Fruit fly (Drosophila melanogaster): ENCODE data around the gene Elp6.

Gene Elp6

DNA sequence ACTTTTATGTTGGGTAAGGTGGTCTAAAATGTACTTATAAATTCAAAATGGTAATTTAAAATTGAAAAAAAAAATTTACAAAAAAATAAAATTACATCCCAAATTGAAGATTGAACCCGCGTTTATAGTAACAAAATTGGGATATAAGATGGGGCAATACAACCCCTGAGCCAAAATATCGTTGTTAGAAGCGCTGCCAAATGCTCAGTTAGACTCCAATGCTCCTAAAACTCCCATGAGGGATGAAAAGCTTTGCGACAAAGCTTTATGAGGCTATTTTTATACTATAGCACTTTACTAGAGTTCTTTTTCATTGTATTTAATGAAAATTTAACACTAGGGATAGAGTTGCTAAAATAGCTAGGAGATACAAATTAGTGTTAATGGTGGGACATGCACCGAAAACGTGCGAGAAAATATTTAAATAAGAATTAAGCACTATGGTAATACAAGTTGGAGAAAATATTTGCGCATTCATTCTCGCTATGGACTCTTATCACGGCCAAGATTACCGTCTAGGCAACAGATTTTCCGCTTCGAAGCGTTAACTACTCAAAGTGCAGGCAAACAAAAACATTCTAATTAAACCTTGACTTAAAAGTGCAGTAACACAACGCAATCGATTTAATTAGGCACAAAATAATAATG lies 3.2 kb downstream of the Elp6 start:
- peak; percentile 80 for TF ChIP-seq pad (GFP tag; optimal IDR thresholded peaks at IDR 0.05)
- peak; percentile 89 for TF ChIP-seq kay (GFP tag; ENCODE audit: borderline replicate concordance)
- TF ChIP-seq cnc (optimal IDR thresholded peaks at IDR 0.05), result peak in 1 of 2 experiments; percentile 52
- no peak for TF ChIP-seq Mnt (GFP tag; optimal IDR thresholded peaks at IDR 0.05)

DNA sequence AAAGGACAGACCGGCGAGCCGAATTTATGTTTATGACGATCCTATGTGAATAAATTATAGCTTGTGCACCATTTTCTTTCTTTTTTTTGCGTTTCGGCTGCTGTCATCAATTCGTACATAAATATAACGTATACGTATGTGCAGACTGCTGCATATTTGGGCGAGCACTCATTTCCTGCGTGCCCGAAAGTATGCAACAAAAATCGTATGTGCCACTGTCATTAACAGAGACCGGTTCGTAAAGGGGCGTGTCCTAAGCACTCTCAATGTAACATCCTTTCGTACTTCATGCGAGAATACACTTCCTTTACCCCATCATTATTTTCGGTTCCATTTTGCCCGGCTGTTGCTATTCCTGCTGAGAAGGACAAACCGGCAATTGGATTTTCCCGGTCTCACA lies 6.6 kb downstream of the Elp6 start:
- no peak for TF ChIP-seq CG12768 (GFP tag; optimal IDR thresholded peaks at IDR 0.05)
- no peak for TF ChIP-seq tj (GFP tag; optimal IDR thresholded peaks at IDR 0.05)
- no peak for TF ChIP-seq CG5204 (GFP tag; optimal IDR thresholded peaks at IDR 0.05)
- no peak for TF ChIP-seq Mnt (GFP tag; optimal IDR thresholded peaks at IDR 0.05)
- no peak for TF ChIP-seq kay (GFP tag; ENCODE audit: borderline replicate concordance)
- TF ChIP-seq Hr96 (GFP tag; optimal IDR thresholded peaks at IDR 0.05), result no peak

DNA sequence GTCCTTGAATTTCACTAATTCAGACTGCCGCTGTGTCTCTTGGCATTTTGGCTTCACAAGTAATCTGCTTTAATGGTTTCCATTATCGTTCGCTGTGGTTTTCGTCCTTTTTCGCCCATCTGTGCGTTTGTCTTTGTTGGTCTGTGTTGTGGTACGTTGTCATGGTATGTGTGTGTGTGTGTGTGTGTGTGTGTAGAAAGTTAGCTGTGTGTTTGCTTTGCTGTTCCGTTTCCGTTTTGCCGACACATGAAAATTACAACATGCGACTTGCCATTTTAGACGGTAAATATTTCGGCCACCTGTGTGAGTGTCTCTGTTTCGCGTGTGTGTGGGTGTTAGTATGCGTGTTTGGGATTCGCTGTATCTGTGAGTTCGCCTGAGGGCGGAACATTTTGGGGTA lies 9.8 kb downstream of the Elp6 start:
- TF ChIP-seq CG7101 (tag; optimal IDR thresholded peaks at IDR 0.05) (no peak), Mnt (GFP tag; optimal IDR thresholded peaks at IDR 0.05) (no peak), Hr96 (GFP tag; optimal IDR thresholded peaks at IDR 0.05) (no peak), tj (GFP tag; optimal IDR thresholded peaks at IDR 0.05) (no peak), CG12768 (GFP tag; optimal IDR thresholded peaks at IDR 0.05) (no peak), CG1620 (GFP tag; optimal IDR thresholded peaks at IDR 0.05) (no peak), CG5204 (GFP tag; optimal IDR thresholded peaks at IDR 0.05) (no peak), toe (GFP tag; optimal IDR thresholded peaks at IDR 0.05) (no peak), bab1 (GFP tag; optimal IDR thresholded peaks at IDR 0.05) (no peak), CG33017 (tag; optimal IDR thresholded peaks at IDR 0.05) (no peak), pad (GFP tag; optimal IDR thresholded peaks at IDR 0.05) (no peak), cic (GFP tag; optimal IDR thresholded peaks at IDR 0.05) (no peak), kay (GFP tag; ENCODE audit: borderline replicate concordance) (no peak), CG7045 (GFP tag; optimal IDR thresholded peaks at IDR 0.05) (no peak), cnc (optimal IDR thresholded peaks at IDR 0.05) (no peak), CG11617 (GFP tag; optimal IDR thresholded peaks at IDR 0.05) (no peak), ovo (GFP tag; optimal IDR thresholded peaks at IDR 0.05) (no peak), Crg-1 (GFP tag; optimal IDR thresholded peaks at IDR 0.05) (no peak)

DNA sequence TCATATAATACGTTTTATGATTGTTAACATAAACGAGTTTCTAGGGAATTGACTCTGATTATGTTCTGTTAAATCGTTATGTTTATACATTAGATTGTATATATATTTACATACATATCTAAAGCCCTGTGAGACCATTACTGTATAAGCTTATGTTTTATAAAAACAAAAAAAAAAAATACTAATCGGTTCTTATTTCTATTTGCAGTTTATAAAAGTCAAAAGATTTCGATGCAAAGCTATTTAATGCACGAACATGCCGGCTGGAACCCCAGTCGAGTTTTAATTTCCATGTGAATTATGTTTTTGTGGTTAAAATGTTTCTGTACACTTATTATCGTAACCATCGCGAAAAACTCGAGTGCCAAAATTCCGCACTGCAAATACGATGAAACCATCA lies 13.3 kb downstream of the Elp6 start, which contains the start of gene mthl12:
TSS of gene mthl12 (plus strand) at position 301 of the 400 bp plus-strand sequence.
- no peak for TF ChIP-seq bab1 (GFP tag; optimal IDR thresholded peaks at IDR 0.05)
- TF ChIP-seq CG33017 (tag; optimal IDR thresholded peaks at IDR 0.05), result no peak

DNA sequence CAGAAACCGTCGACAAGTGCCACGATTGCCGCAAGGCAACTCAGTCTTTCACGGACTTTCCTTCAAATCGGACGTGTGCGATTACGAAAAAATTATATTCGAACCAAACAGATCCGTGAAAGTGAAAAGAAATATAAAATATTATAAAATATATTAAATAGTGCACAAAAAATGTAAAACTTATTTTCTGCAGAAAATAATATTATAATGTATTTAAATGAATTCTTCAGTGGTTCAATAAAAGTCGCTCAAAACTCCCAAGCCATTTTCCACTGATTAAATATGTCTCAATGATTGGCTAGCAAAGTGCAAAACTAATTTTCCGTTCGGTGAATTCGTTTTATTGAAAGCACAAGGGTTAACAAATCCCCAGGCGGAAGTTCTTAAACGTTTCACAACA lies 28.7 kb downstream of the Elp6 start, which contains the start of gene PK2-R1:
TSS of gene PK2-R1 (plus strand) at position 301 of the 400 bp plus-strand sequence.
- TF ChIP-seq CG7045 (GFP tag; optimal IDR thresholded peaks at IDR 0.05), result no peak
- no peak for TF ChIP-seq cnc (optimal IDR thresholded peaks at IDR 0.05)
- no peak for TF ChIP-seq CG7101 (tag; optimal IDR thresholded peaks at IDR 0.05)
- no peak for TF ChIP-seq CG12768 (GFP tag; optimal IDR thresholded peaks at IDR 0.05)
- no peak for TF ChIP-seq kay (GFP tag; ENCODE audit: borderline replicate concordance)
- no peak for TF ChIP-seq ovo (GFP tag; optimal IDR thresholded peaks at IDR 0.05)
- TF ChIP-seq CG14711 (tag; optimal IDR thresholded peaks at IDR 0.05), result no peak
- no peak for TF ChIP-seq Hr96 (GFP tag; optimal IDR thresholded peaks at IDR 0.05)

DNA sequence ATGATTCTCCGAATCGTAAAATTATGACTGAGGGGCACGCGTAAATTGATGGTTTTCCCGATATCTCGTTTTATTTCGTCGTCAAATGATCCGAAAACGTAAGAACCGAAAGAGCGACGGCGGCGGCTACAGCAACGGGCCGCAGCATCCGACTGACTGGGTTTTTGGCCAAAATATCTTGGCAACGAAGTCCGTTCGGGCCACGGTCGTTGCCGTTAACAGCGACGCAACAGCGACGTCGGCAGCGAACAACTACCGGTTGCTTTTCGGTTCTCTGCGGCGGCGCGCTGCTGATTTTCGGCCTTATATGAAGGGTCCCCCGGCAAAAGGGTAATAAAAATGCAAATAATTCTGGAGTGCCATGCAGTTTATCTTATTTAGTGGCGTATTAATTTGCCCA lies 32.7 kb downstream of the Elp6 start, which contains the start of gene PK2-R2:
TSS of gene PK2-R2 (minus strand) at position 160 of the 400 bp plus-strand sequence.
- TF ChIP-seq kay (GFP tag; ENCODE audit: borderline replicate concordance) (no peak), cic (GFP tag; optimal IDR thresholded peaks at IDR 0.05) (no peak), CG11617 (GFP tag; optimal IDR thresholded peaks at IDR 0.05) (no peak), CG33017 (tag; optimal IDR thresholded peaks at IDR 0.05) (no peak), Hr96 (GFP tag; optimal IDR thresholded peaks at IDR 0.05) (no peak), CG7045 (GFP tag; optimal IDR thresholded peaks at IDR 0.05) (no peak), bab1 (GFP tag; optimal IDR thresholded peaks at IDR 0.05) (no peak), cnc (optimal IDR thresholded peaks at IDR 0.05) (no peak), CG1620 (GFP tag; optimal IDR thresholded peaks at IDR 0.05) (no peak), pad (GFP tag; optimal IDR thresholded peaks at IDR 0.05) (no peak), ovo (GFP tag; optimal IDR thresholded peaks at IDR 0.05) (no peak), toe (GFP tag; optimal IDR thresholded peaks at IDR 0.05) (no peak), tj (GFP tag; optimal IDR thresholded peaks at IDR 0.05) (no peak), CG5204 (GFP tag; optimal IDR thresholded peaks at IDR 0.05) (no peak), Crg-1 (GFP tag; optimal IDR thresholded peaks at IDR 0.05) (no peak)

DNA sequence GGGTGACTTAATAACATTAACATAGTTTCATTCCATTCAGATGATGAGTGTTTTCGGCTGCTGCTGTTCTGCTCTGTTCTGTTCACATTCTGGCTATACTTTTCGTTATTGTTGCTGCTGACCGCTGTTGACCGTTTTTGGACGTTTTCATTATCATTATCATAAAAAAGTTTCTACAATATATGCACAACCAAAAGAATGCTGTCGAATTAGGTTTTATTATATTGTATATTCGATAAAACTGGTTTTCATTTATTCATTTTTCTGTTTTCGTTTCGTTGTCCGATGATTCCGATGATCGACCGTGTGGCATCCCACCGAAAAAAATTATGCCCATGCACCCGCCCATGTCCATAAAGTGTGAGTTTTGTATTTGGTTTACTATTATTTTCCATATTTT lies 33.7 kb downstream of the Elp6 start:
- no peak for TF ChIP-seq CG5204 (GFP tag; optimal IDR thresholded peaks at IDR 0.05)
- TF ChIP-seq CG33017 (tag; optimal IDR thresholded peaks at IDR 0.05), result no peak
- TF ChIP-seq cnc (optimal IDR thresholded peaks at IDR 0.05), result no peak
- TF ChIP-seq toe (GFP tag; optimal IDR thresholded peaks at IDR 0.05), result no peak
- no peak for TF ChIP-seq Hr96 (GFP tag; optimal IDR thresholded peaks at IDR 0.05)
- no peak for TF ChIP-seq Mnt (GFP tag; optimal IDR thresholded peaks at IDR 0.05)
- no peak for TF ChIP-seq CG12768 (GFP tag; optimal IDR thresholded peaks at IDR 0.05)
- TF ChIP-seq cic (GFP tag; optimal IDR thresholded peaks at IDR 0.05), result no peak
- no peak for TF ChIP-seq CG14711 (tag; optimal IDR thresholded peaks at IDR 0.05)
